Fruit fly (Drosophila melanogaster): ENCODE results near the gene CG33689.
A peak's percentile ranks its signal among the peaks of the same experiment; 100 is the strongest.

The CG33689 gene

DNA sequence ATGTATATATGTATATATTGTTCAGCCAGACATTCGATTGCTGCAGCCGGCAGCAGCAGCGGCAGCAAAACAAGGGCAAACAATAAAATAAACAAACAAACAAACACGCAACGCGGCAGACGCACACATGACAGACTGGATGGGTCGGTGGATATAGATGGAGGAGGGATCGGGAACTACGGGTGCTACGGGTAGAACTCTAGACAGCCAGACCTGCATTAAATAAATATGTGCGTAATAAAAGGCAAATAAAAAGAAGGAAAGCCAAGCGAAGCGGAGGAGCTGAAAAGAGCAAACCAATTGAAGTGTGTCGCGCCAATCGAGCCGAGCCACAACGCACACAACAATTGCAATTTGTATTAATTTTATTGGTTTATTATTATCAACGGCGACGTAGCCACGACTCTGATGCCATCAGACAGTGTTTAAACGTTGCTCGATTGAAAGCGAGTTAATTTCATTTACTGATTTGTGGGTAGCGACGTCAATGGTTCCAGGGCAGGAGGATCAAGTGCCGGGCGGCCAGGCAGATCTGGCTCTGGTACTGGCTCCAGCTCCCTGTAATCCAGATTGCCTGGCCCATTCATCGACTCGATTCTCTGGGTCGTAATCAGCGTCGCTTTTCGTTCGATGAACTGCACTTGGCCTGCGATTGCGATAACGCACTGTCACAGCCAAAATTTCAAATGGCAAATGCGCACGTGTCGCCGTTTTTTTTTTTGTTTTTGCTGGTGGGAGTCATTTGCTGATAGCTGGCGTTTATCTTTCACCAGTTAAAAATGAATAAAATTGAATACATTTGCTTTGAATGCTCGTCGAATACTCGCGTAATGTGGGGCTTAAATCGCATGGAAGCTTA, 5.9 kb upstream of the CG33689 start (continued):
- TF ChIP-seq knrl (GFP tag; IDR thresholded peaks at IDR 0.05; ENCODE audit: partially characterized antibody) (no peak), Abd-B (GFP tag; optimal IDR thresholded peaks at IDR 0.05) (no peak), CG1233 (GFP tag; optimal IDR thresholded peaks at IDR 0.05) (no peak), Atf6 (GFP tag; IDR thresholded peaks at IDR 0.05) (no peak), CG4730 (GFP tag; IDR thresholded peaks at IDR 0.05) (no peak), Kr (GFP tag; optimal IDR thresholded peaks at IDR 0.05) (peak; percentile 52), trem (tag; optimal IDR thresholded peaks at IDR 0.05) (peak; percentile 5), cato (GFP tag; optimal IDR thresholded peaks at IDR 0.05; ENCODE audit: borderline replicate concordance) (no peak), prd (optimal IDR thresholded peaks at IDR 0.05) (no peak), prd (GFP tag; IDR thresholded peaks at IDR 0.05) (no peak), twi (tag; optimal IDR thresholded peaks at IDR 0.05) (peak; percentile 73), Blimp-1 (GFP tag; optimal IDR thresholded peaks at IDR 0.05) (peak; percentile 61), CG42726 (GFP tag; IDR thresholded peaks at IDR 0.05; ENCODE audit: partially characterized antibody) (no peak), cas (GFP tag; IDR thresholded peaks at IDR 0.05) (no peak), Dp (GFP tag; optimal IDR thresholded peaks at IDR 0.05) (no peak), CG2120 (GFP tag; optimal IDR thresholded peaks at IDR 0.05) (no peak), Poxn (GFP tag; IDR thresholded peaks at IDR 0.05) (no peak), Aef1 (GFP tag; IDR thresholded peaks at IDR 0.05) (no peak), fd96Cb (tag; optimal IDR thresholded peaks at IDR 0.05) (no peak), Gug (GFP tag; IDR thresholded peaks at IDR 0.05) (no peak), insv (GFP tag; optimal IDR thresholded peaks at IDR 0.05) (no peak), en (GFP tag; optimal IDR thresholded peaks at IDR 0.05) (no peak), CG17912 (GFP tag; optimal IDR thresholded peaks at IDR 0.05) (no peak), CG3281 (GFP tag; optimal IDR thresholded peaks at IDR 0.05) (no peak), CG10366 (GFP tag; IDR thresholded peaks at IDR 0.05) (no peak), Antp (GFP tag; optimal IDR thresholded peaks at IDR 0.05) (no peak), CG12236 (GFP tag; optimal IDR thresholded peaks at IDR 0.05) (no peak), CG2116 (GFP tag; optimal IDR thresholded peaks at IDR 0.05) (no peak), sens-2 (GFP tag; IDR thresholded peaks at IDR 0.05) (no peak), da (GFP tag; optimal IDR thresholded peaks at IDR 0.05) (no peak), CG9876 (GFP tag; optimal IDR thresholded peaks at IDR 0.05) (no peak), maf-S (GFP tag; optimal IDR thresholded peaks at IDR 0.05) (no peak), CG9932 (GFP tag; IDR thresholded peaks at IDR 0.05) (no peak), Rx (GFP tag; IDR thresholded peaks at IDR 0.05) (no peak), zfh1 (GFP tag; IDR thresholded peaks at IDR 0.05) (no peak), NFAT (GFP tag; IDR thresholded peaks at IDR 0.05) (no peak), CG6175 (GFP tag; IDR thresholded peaks at IDR 0.05) (no peak), NC2β (GFP tag; optimal IDR thresholded peaks at IDR 0.05) (peak; percentile 40), NfI (GFP tag; optimal IDR thresholded peaks at IDR 0.05) (no peak), pita (GFP tag; optimal IDR thresholded peaks at IDR 0.05) (no peak), Tbp (GFP tag; optimal IDR thresholded peaks at IDR 0.05) (no peak), Sox102F (GFP tag; optimal IDR thresholded peaks at IDR 0.05) (no peak), run (tag; optimal IDR thresholded peaks at IDR 0.05) (peak; percentile 10), Hr3 (GFP tag; optimal IDR thresholded peaks at IDR 0.05) (no peak), wdn (GFP tag; IDR thresholded peaks at IDR 0.05) (no peak), CG7963 (GFP tag; IDR thresholded peaks at IDR 0.05; ENCODE audit: partially characterized antibody) (no peak), CG18764 (GFP tag; optimal IDR thresholded peaks at IDR 0.05) (no peak), CG17359 (tag; optimal IDR thresholded peaks at IDR 0.05) (peak; percentile 7), CG13624 (GFP tag; optimal IDR thresholded peaks at IDR 0.05) (no peak), Side (GFP tag; optimal IDR thresholded peaks at IDR 0.05) (peak; percentile 17), CG32532 (GFP tag; IDR thresholded peaks at IDR 0.05) (no peak)
